Worm (Caenorhabditis elegans) whole organism, young adult: Measurements from ENCODE around the gene Y57A10C.10.

Experiments used
- B0261.1 ChIP-seq: sonication (generic microtip); optimal IDR thresholded peaks from 2 replicates; lab custom pipeline; 2016; ENCODE audit warnings: mild to moderate bottlenecking, missing genetic modification characterization, moderate library complexity, missing compliant biosample characterization
- B0336.3 ChIP-seq: fragments of 200-800 bp; sonication (Bioruptor generic); IDR thresholded peaks from 2 replicates; pipeline ENCODE4 v1.3.6; 2022; ENCODE audit warnings: missing genetic modification characterization, missing compliant biosample characterization
- C17E4.6 ChIP-seq: fragments of 200-800 bp; sonication (Bioruptor generic); IDR thresholded peaks from 2 replicates; pipeline ENCODE4 v1.3.6; 2022; ENCODE audit warnings: missing genetic modification reagents, missing genetic modification characterization, missing compliant biosample characterization
- D2030.7 ChIP-seq: fragments of 200-800 bp; sonication (Bioruptor generic); IDR thresholded peaks from 2 replicates; pipeline ENCODE4 v1.3.6; 2022; ENCODE audit warnings: missing genetic modification reagents, missing genetic modification characterization, missing compliant biosample characterization
- F22D6.2 ChIP-seq: sonication (generic microtip); optimal IDR thresholded peaks from 2 replicates; lab custom pipeline; 2016; ENCODE audit warnings: mild to moderate bottlenecking, missing genetic modification characterization, missing compliant biosample characterization
- F23B12.7 ChIP-seq: sonication (generic microtip); optimal IDR thresholded peaks from 2 replicates; lab custom pipeline; 2017; ENCODE audit warnings: missing genetic modification characterization, mild to moderate bottlenecking, missing compliant biosample characterization, antibody characterized with exemption, moderate library complexity; ENCODE audit not compliant: insufficient read depth
- F33H1.4 ChIP-seq: fragments of 200-800 bp; sonication (Bioruptor generic); IDR thresholded peaks from 2 replicates; pipeline ENCODE4 v1.3.6; 2022; ENCODE audit warnings: missing genetic modification reagents, missing genetic modification characterization, missing compliant biosample characterization
- F39B2.1 ChIP-seq: fragments of 200-800 bp; sonication (Bioruptor generic); IDR thresholded peaks from 2 replicates; pipeline ENCODE4 v1.3.6; 2022; ENCODE audit warnings: missing genetic modification reagents, missing genetic modification characterization, missing compliant biosample characterization
- T26A5.8 ChIP-seq: sonication (generic microtip); optimal IDR thresholded peaks from 2 replicates; lab custom pipeline; 2016; ENCODE audit warnings: missing genetic modification characterization, missing compliant biosample characterization
- Y53F4B.3 ChIP-seq: fragments of 200-800 bp; sonication (Bioruptor generic); IDR thresholded peaks from 2 replicates; pipeline ENCODE4 v1.3.6; 2022; ENCODE audit warnings: missing genetic modification reagents, missing genetic modification characterization, missing compliant biosample characterization
- akir-1 ChIP-seq: fragments of 200-800 bp; sonication (Bioruptor generic); optimal IDR thresholded peaks from 2 replicates; lab custom pipeline; 2018; ENCODE audit warnings: mild to moderate bottlenecking, missing genetic modification characterization, moderate library complexity, missing compliant biosample characterization
- ama-1 ChIP-seq, 3 experiments: fragments of 150-350 bp in 1 of 3; sonication (generic microtip) in 2 of 3; optimal IDR thresholded peaks; 2 replicates each; lab custom pipeline; 2014 to 2018; ENCODE audit warnings: missing biosample characterization in 2 of 3, missing genetic modification characterization in 2 of 3, missing genetic modification reagents in 2 of 3
- aptf-3 ChIP-seq: fragments of 200-800 bp; sonication (Bioruptor generic); IDR thresholded peaks from 2 replicates; pipeline ENCODE4 v1.3.6; 2022; ENCODE audit warnings: missing genetic modification characterization, missing compliant biosample characterization
- atf-7 ChIP-seq: sonication (generic microtip); optimal IDR thresholded peaks from 2 replicates; lab custom pipeline; 2017; ENCODE audit warnings: mild to moderate bottlenecking, missing genetic modification characterization, missing compliant biosample characterization
- athp-1 ChIP-seq: sonication (generic microtip); optimal IDR thresholded peaks from 2 replicates; lab custom pipeline; 2017; ENCODE audit warnings: mild to moderate bottlenecking, missing genetic modification characterization, missing compliant biosample characterization
- attf-5 ChIP-seq: fragments of 200-800 bp; sonication (Bioruptor generic); optimal IDR thresholded peaks from 2 replicates; lab custom pipeline; 2018; ENCODE audit warnings: mild to moderate bottlenecking, missing genetic modification characterization, missing compliant biosample characterization
- attf-6 ChIP-seq: fragments of 200-800 bp; sonication (Bioruptor generic); IDR thresholded peaks from 2 replicates; pipeline ENCODE4 v1.3.6; 2022; ENCODE audit warnings: missing genetic modification reagents, missing genetic modification characterization, missing compliant biosample characterization
- chd-7 ChIP-seq: sonication (generic microtip); optimal IDR thresholded peaks from 2 replicates; lab custom pipeline; 2016; ENCODE audit warnings: mild to moderate bottlenecking, missing genetic modification characterization, moderate library complexity, missing compliant biosample characterization
- dox-1 ChIP-seq: fragments of 200-800 bp; sonication (Bioruptor generic); IDR thresholded peaks from 2 replicates; pipeline ENCODE4 v1.3.6; 2022; ENCODE audit warnings: missing genetic modification reagents, missing genetic modification characterization, missing compliant biosample characterization
- gei-17 ChIP-seq: fragments of 200-800 bp; sonication (Bioruptor generic); optimal IDR thresholded peaks from 2 replicates; lab custom pipeline; 2018; ENCODE audit warnings: mild to moderate bottlenecking, missing genetic modification characterization, missing compliant biosample characterization
- hlh-12 ChIP-seq: sonication (generic microtip); optimal IDR thresholded peaks from 2 replicates; lab custom pipeline; 2016; ENCODE audit warnings: missing genetic modification characterization, missing compliant biosample characterization
- hmg-1.2 ChIP-seq: fragments of 200-800 bp; sonication (Bioruptor generic); IDR thresholded peaks from 2 replicates; pipeline ENCODE4 v1.3.6; 2022; ENCODE audit warnings: missing genetic modification reagents, missing genetic modification characterization, missing compliant biosample characterization
- hmg-20 ChIP-seq: fragments of 200-800 bp; sonication (Bioruptor generic); IDR thresholded peaks from 2 replicates; pipeline ENCODE4 v1.3.6; 2022; ENCODE audit warnings: missing genetic modification reagents, missing genetic modification characterization, missing compliant biosample characterization
- lin-54 ChIP-seq: fragments of 200-800 bp; sonication (Bioruptor generic); optimal IDR thresholded peaks from 2 replicates; lab custom pipeline; 2018; ENCODE audit warnings: mild to moderate bottlenecking, missing genetic modification characterization, missing compliant biosample characterization
- lsy-27 ChIP-seq: sonication (generic microtip); optimal IDR thresholded peaks from 2 replicates; lab custom pipeline; 2017; ENCODE audit warnings: missing genetic modification characterization, mild to moderate bottlenecking, missing compliant biosample characterization, antibody characterized with exemption, missing genotype, borderline replicate concordance; ENCODE audit not compliant: insufficient read depth
- nfya-2 ChIP-seq: fragments of 200-800 bp; sonication (Bioruptor generic); IDR thresholded peaks from 2 replicates; pipeline ENCODE4 v1.3.6; 2022; ENCODE audit warnings: missing genetic modification reagents, missing genetic modification characterization, missing compliant biosample characterization
- nfyb-1 ChIP-seq: fragments of 200-800 bp; sonication (Bioruptor generic); IDR thresholded peaks from 2 replicates; pipeline ENCODE4 v1.3.6; 2022; ENCODE audit warnings: missing genetic modification reagents, missing genetic modification characterization, missing compliant biosample characterization
- nhr-179 ChIP-seq: sonication (generic microtip); optimal IDR thresholded peaks from 2 replicates; lab custom pipeline; 2016; ENCODE audit warnings: mild to moderate bottlenecking, missing genetic modification characterization, missing compliant biosample characterization
- repo-1 ChIP-seq: sonication (generic microtip); optimal IDR thresholded peaks from 2 replicates; lab custom pipeline; 2017; ENCODE audit warnings: mild to moderate bottlenecking, missing genetic modification characterization, missing compliant biosample characterization
- sdz-38 ChIP-seq: sonication (generic microtip); optimal IDR thresholded peaks from 2 replicates; lab custom pipeline; 2016; ENCODE audit warnings: missing genotype, missing genetic modification characterization, missing compliant biosample characterization
- sea-2 ChIP-seq: fragments of 200-800 bp; sonication (Bioruptor generic); IDR thresholded peaks from 2 replicates; pipeline ENCODE4 v1.3.6; 2022; ENCODE audit warnings: missing genetic modification characterization, missing compliant biosample characterization
- snpc-1.3 ChIP-seq: sonication (generic microtip); optimal IDR thresholded peaks from 2 replicates; lab custom pipeline; 2017; ENCODE audit warnings: missing genetic modification characterization, mild to moderate bottlenecking, missing compliant biosample characterization, antibody characterized with exemption, moderate library complexity, missing genotype, missing genetic modification reagents; ENCODE audit not compliant: insufficient read depth
- snpc-3.4 ChIP-seq: sonication (generic microtip); optimal IDR thresholded peaks from 2 replicates; lab custom pipeline; 2017; ENCODE audit warnings: missing genetic modification characterization, mild to moderate bottlenecking, missing compliant biosample characterization, antibody characterized with exemption, moderate library complexity, missing genotype, missing genetic modification reagents
- snpc-4 ChIP-seq, 5 experiments: fragments of 150-350 bp in 1 of 5; sonication (generic microtip) in 4 of 5; optimal IDR thresholded peaks; 2 replicates each; lab custom pipeline; 2014 to 2018; ENCODE audit warnings: missing genetic modification characterization in 5 of 5, missing biosample characterization in 3 of 5, antibody characterized with exemption in 2 of 5, mild to moderate bottlenecking in 2 of 5, missing compliant biosample characterization in 2 of 5, missing genotype in 2 of 5, moderate library complexity in 2 of 5, missing genetic modification reagents in 1 of 5
- tbp1 ChIP-seq: fragments of 200-800 bp; sonication (Bioruptor generic); optimal IDR thresholded peaks from 2 replicates; lab custom pipeline; 2018; ENCODE audit warnings: mild to moderate bottlenecking, missing genetic modification characterization, missing compliant biosample characterization
- zfh-2 ChIP-seq: fragments of 200-800 bp; sonication (Bioruptor generic); conservative IDR thresholded peaks from 2 replicates; pipeline ENCODE4 v1.3.6; 2022; ENCODE audit warnings: missing genetic modification reagents, missing genetic modification characterization, missing compliant biosample characterization
- zim-3 ChIP-seq: sonication (generic microtip); optimal IDR thresholded peaks from 2 replicates; lab custom pipeline; 2017; ENCODE audit warnings: mild to moderate bottlenecking, missing genetic modification characterization, moderate library complexity, missing compliant biosample characterization

The Y57A10C.10 gene

DNA sequence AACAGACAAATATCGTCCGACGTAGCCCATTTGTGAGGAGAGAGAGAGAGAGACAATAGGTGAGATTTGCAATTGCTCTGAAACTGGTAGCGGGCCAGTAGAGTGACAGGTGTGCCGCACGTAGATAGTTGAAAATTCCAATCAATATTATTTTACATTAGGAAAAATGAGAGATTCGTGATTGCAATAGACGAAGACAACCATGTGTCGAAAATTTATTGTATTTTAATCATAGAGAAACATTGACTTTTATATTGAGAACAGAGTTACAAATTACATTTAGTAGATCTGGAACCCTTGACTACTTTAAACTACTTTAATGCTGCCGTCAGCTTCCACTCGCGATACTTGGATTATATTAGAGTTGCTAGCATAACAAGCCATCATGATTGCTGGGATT is 28.6 kb downstream of the Y57A10C.10 start, which contains the start of gene Y57A10C.1:
TSS of gene Y57A10C.1 (minus strand) at position 101 of the 400 bp plus-strand sequence.
- TF ChIP-seq gei-17 (GFP tag; lab: Kevin White, UChicago): no peak
- no peak for TF ChIP-seq snpc-1.3
- no peak for TF ChIP-seq B0261.1 (tag; lab: Kevin White, UChicago)
- no peak for TF ChIP-seq nfya-2 (GFP tag; lab: Robert Waterston, UW)
- TF ChIP-seq C17E4.6 (GFP tag; lab: Robert Waterston, UW): no peak
- TF ChIP-seq lin-54 (GFP tag; lab: Kevin White, UChicago): no peak
- no peak for TF ChIP-seq B0336.3
- TF ChIP-seq athp-1 (tag; lab: Kevin White, UChicago): no peak
- TF ChIP-seq zim-3: no peak
- no peak for TF ChIP-seq tbp1 (GFP tag; lab: Kevin White, UChicago)
- TF ChIP-seq zfh-2 (GFP tag; lab: Robert Waterston, UW): no peak
- TF ChIP-seq attf-6 (GFP tag; lab: Robert Waterston, UW): no peak
- no peak for TF ChIP-seq lsy-27

DNA sequence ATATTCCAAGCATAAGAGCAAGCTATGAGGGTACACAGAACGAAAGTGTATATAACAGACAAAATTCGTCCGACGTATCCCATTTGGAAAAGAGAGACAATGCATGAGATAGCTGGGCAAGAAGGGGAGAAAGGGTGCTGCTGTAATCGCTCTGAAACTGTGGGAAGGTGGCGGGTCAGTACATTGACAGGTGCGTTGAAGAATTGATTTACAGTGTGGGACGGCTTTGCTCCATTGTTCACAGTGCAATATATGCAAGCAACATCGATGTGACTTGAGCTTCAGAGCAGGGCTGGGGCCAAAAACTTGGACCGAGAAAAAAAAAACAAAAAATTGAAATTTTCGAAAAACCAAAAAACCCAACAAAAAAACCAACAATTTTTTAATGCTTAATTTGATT is 31.0 kb downstream of the Y57A10C.10 start, which contains the start of gene F57G9.3:
TSS of gene F57G9.3 (minus strand) at position 101 of the 400 bp plus-strand sequence.
- TF ChIP-seq T26A5.8: no peak
- TF ChIP-seq snpc-3.4: no peak
- TF ChIP-seq F22D6.2 (tag; lab: Kevin White, UChicago): no peak
- TF ChIP-seq attf-5 (GFP tag; lab: Kevin White, UChicago): no peak
- no peak for TF ChIP-seq nfyb-1
- no peak for TF ChIP-seq aptf-3 (GFP tag; lab: Robert Waterston, UW)
- TF ChIP-seq F33H1.4 (GFP tag; lab: Robert Waterston, UW): no peak
- no peak for TF ChIP-seq F39B2.1
- TF ChIP-seq hmg-20 (GFP tag; lab: Robert Waterston, UW): no peak
- TF ChIP-seq tbp1 (GFP tag; lab: Kevin White, UChicago): no peak
- TF ChIP-seq nhr-179 (tag; lab: Kevin White, UChicago): no peak
- no peak for TF ChIP-seq snpc-4 (GFP tag; optimal IDR thresholded peaks at IDR 0.05; lab: Kevin White, UChicago)
- no peak for TF ChIP-seq snpc-4 (tag; optimal IDR thresholded peaks at IDR 0.05; lab: Kevin White, UChicago)
- TF ChIP-seq athp-1 (tag; lab: Kevin White, UChicago): no peak
- no peak for TF ChIP-seq repo-1
- no peak for TF ChIP-seq F23B12.7
- TF ChIP-seq, all 124 proteins: peak for 0

DNA sequence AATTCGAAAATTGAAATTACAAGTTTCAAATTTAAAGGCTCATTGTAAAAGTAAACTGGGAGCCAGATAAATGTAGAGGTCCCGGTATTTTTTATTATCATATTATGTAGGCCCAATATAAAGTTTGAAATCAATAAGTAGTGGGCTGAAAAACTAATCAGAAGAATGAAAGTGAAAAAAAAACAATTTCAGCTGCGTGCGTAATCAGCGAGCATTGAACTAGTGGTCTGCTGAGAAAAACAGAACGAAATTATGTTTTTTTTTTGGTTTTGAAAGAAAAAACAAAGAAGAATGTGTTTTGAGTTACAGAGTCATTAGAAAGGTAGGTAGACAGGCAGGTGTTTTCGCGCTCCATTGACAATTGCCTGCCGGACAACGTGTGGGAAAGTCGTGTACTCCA is 32.3 kb downstream of the Y57A10C.10 start, which contains the start of gene sre-31:
TSS of gene sre-31 (minus strand) at position 101 of the 400 bp plus-strand sequence.
- TF ChIP-seq akir-1: no peak
- TF ChIP-seq sea-2 (GFP tag; lab: Robert Waterston, UW): no peak
- TF ChIP-seq gei-17 (GFP tag; lab: Kevin White, UChicago): no peak
- TF ChIP-seq lin-54 (GFP tag; lab: Kevin White, UChicago): no peak
- no peak for TF ChIP-seq hmg-1.2 (GFP tag; lab: Robert Waterston, UW)
- no peak for TF ChIP-seq D2030.7 (GFP tag; lab: Robert Waterston, UW)
- no peak for TF ChIP-seq Y53F4B.3

DNA sequence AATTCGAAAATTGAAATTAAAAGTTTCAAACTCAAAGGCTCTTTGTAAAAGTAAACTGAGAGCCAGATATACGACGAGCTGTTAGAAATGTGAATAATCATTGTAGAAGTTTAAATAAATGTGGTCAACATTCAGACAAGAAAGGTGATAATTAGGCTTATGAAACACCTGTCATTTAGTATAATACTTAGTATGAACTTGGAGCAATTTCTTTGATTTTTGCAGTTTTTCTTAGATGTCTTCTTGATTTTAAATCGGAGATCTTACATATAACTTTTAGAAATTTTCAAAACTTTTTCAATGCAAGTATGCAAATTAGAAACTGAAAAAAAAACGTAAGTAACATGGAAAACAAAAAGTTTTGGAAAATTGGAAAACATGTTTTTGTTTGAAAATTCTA is 34.7 kb downstream of the Y57A10C.10 start, which contains the start of gene sre-30:
TSS of gene sre-30 (minus strand) at position 101 of the 400 bp plus-strand sequence.
- TF ChIP-seq hlh-12 (tag; lab: Kevin White, UChicago) (no peak), D2030.7 (GFP tag; lab: Robert Waterston, UW) (no peak), sdz-38 (tag; lab: Kevin White, UChicago) (no peak), atf-7 (tag; lab: Kevin White, UChicago) (no peak), dox-1 (no peak), ama-1 (optimal IDR thresholded peaks at IDR 0.05; lab: Kevin White, UChicago) (no peak), ama-1 (GFP tag; optimal IDR thresholded peaks at IDR 0.05; lab: Kevin White, UChicago) (no peak), zim-3 (no peak), chd-7 (no peak)
